Fruit fly (Drosophila melanogaster) whole organism, embryonic: ENCODE results near the gene Tpst.

ENCODE experiments used
- Blimp-1 ChIP-seq: fragments of 200-800 bp; sonication (Bioruptor generic); optimal IDR thresholded peaks from 3 replicates; lab custom pipeline; 2018; ENCODE audit warnings: missing biosample characterization, missing genetic modification characterization, mild to moderate bottlenecking, moderate library complexity, missing genetic modification reagents
- CG10274 ChIP-seq: fragments of 200-800 bp; sonication (Bioruptor generic); optimal IDR thresholded peaks from 3 replicates; lab custom pipeline; 2017; ENCODE audit warnings: missing biosample characterization, mild to moderate bottlenecking, missing genetic modification characterization
- CG12155 ChIP-seq: fragments of 200-800 bp; sonication (Bioruptor generic); optimal IDR thresholded peaks from 3 replicates; lab custom pipeline; 2016; ENCODE audit warnings: missing biosample characterization, missing genetic modification characterization
- CG1233 ChIP-seq: fragments of 200-800 bp; sonication (Bioruptor generic); optimal IDR thresholded peaks from 4 replicates; lab custom pipeline; 2018; ENCODE audit warnings: missing biosample characterization, mild to moderate bottlenecking, missing genetic modification characterization
- CG12942 ChIP-seq: fragments of 200-800 bp; sonication (Bioruptor generic); optimal IDR thresholded peaks from 3 replicates; lab custom pipeline; 2016; ENCODE audit warnings: missing biosample characterization, missing genetic modification characterization
- CG1647 ChIP-seq: fragments of 200-800 bp; sonication (Bioruptor generic); optimal IDR thresholded peaks from 3 replicates; lab custom pipeline; 2016; ENCODE audit warnings: missing biosample characterization, missing genetic modification characterization
- CG17912 ChIP-seq: fragments of 200-800 bp; sonication (Bioruptor generic); optimal IDR thresholded peaks from 2 replicates; lab custom pipeline; 2018; ENCODE audit warnings: missing biosample characterization, mild to moderate bottlenecking, missing genetic modification characterization
- CG32532 ChIP-seq: fragments of 200-800 bp; sonication (Bioruptor generic); IDR thresholded peaks from 2 replicates; pipeline ENCODE4 v1.3.6; 2022; ENCODE audit warnings: missing biosample characterization, missing genetic modification characterization
- CG32767 ChIP-seq: fragments of 200-800 bp; sonication (Bioruptor generic); IDR thresholded peaks from 2 replicates; pipeline ENCODE4 v1.3.6; 2022; ENCODE audit warnings: missing biosample characterization, missing genetic modification characterization
- CG34224 ChIP-seq: fragments of 200-800 bp; sonication (Bioruptor generic); IDR thresholded peaks from 3 replicates; pipeline ENCODE4 v1.3.6; 2022; ENCODE audit warnings: missing biosample characterization, missing genetic modification characterization; ENCODE audit not compliant: partially characterized antibody
- CG4707 ChIP-seq: fragments of 200-800 bp; sonication (Bioruptor generic); optimal IDR thresholded peaks from 2 replicates; lab custom pipeline; 2018; ENCODE audit warnings: missing biosample characterization, mild to moderate bottlenecking, missing genetic modification characterization, moderate library complexity
- CG6272 ChIP-seq: fragments of 200-800 bp; sonication (Bioruptor generic); IDR thresholded peaks from 2 replicates; pipeline ENCODE4 v1.3.6; 2022; ENCODE audit warnings: missing biosample characterization, missing genetic modification characterization
- CG8765 ChIP-seq: fragments of 200-800 bp; sonication (Bioruptor generic); IDR thresholded peaks from 2 replicates; pipeline ENCODE4 v1.3.6; 2022; ENCODE audit warnings: missing biosample characterization, missing genetic modification characterization
- Camta ChIP-seq: fragments of 200-800 bp; sonication (Bioruptor generic); optimal IDR thresholded peaks from 2 replicates; lab custom pipeline; 2016; ENCODE audit warnings: missing biosample characterization, missing genetic modification characterization
- CoRest ChIP-seq: fragments of 200-800 bp; sonication (Bioruptor generic); optimal IDR thresholded peaks from 3 replicates; lab custom pipeline; 2018; ENCODE audit warnings: missing biosample characterization, mild to moderate bottlenecking, missing genetic modification characterization, moderate library complexity
- Dad ChIP-seq: fragments of 200-800 bp; sonication (Bioruptor generic); optimal IDR thresholded peaks from 3 replicates; lab custom pipeline; 2016; ENCODE audit warnings: missing biosample characterization, missing genetic modification characterization
- Drgx ChIP-seq: fragments of 200-800 bp; sonication (Bioruptor generic); IDR thresholded peaks from 2 replicates; pipeline ENCODE4 v1.3.6; 2022; ENCODE audit warnings: missing biosample characterization, missing genetic modification characterization
- GATAe ChIP-seq: fragments of 200-800 bp; sonication (Bioruptor generic); conservative IDR thresholded peaks from 2 replicates; pipeline ENCODE4 v1.3.6; 2022; ENCODE audit warnings: missing biosample characterization, missing genetic modification characterization
- HmgD ChIP-seq: fragments of 200-800 bp; sonication (Bioruptor generic); optimal IDR thresholded peaks from 3 replicates; lab custom pipeline; 2016; ENCODE audit warnings: missing biosample characterization, missing genetic modification characterization
- Lpt ChIP-seq: fragments of >200 bp; optimal IDR thresholded peaks from 2 replicates; lab custom pipeline; 2018; ENCODE audit warnings: missing biosample characterization, missing genetic modification characterization
- NC2α ChIP-seq: fragments of 200-800 bp; sonication (Bioruptor generic); optimal IDR thresholded peaks from 2 replicates; lab custom pipeline; 2016; ENCODE audit warnings: missing biosample characterization, missing genetic modification characterization
- Rx ChIP-seq: fragments of 200-800 bp; sonication (Bioruptor generic); IDR thresholded peaks from 2 replicates; pipeline ENCODE4 v1.3.6; 2022; ENCODE audit warnings: missing biosample characterization, missing genetic modification characterization
- Xbp1 ChIP-seq: fragments of 200-800 bp; sonication (Bioruptor generic); optimal IDR thresholded peaks from 3 replicates; lab custom pipeline; 2016; ENCODE audit warnings: missing biosample characterization, mild to moderate bottlenecking, missing genetic modification characterization
- Xrp1 ChIP-seq: fragments of 200-800 bp; sonication (Bioruptor generic); IDR thresholded peaks from 2 replicates; pipeline ENCODE4 v1.3.6; 2022; ENCODE audit warnings: missing biosample characterization, missing genetic modification characterization
- abd-A ChIP-seq: fragments of 200-800 bp; sonication (Bioruptor generic); optimal IDR thresholded peaks from 3 replicates; lab custom pipeline; 2019; ENCODE audit warnings: missing biosample characterization, mild to moderate bottlenecking, missing genetic modification characterization, moderate library complexity
- al ChIP-seq: fragments of 200-800 bp; sonication (Bioruptor generic); IDR thresholded peaks from 2 replicates; pipeline ENCODE4 v1.3.6; 2022; ENCODE audit warnings: missing biosample characterization, missing genetic modification characterization
- amos ChIP-seq: fragments of 200-800 bp; sonication (Bioruptor generic); IDR thresholded peaks from 2 replicates; pipeline ENCODE4 v1.3.6; 2022; ENCODE audit warnings: missing biosample characterization, missing genetic modification characterization; ENCODE audit not compliant: partially characterized antibody
- aop ChIP-seq: fragments of 200-800 bp; sonication (Bioruptor generic); IDR thresholded peaks from 2 replicates; pipeline ENCODE4 v1.3.6; 2022; ENCODE audit warnings: missing biosample characterization, missing genetic modification characterization
- bab2 ChIP-seq: fragments of 200-800 bp; sonication (Bioruptor generic); optimal IDR thresholded peaks from 2 replicates; lab custom pipeline; 2016; ENCODE audit warnings: missing biosample characterization, missing genetic modification characterization
- bowl ChIP-seq: fragments of 200-800 bp; sonication (Bioruptor generic); IDR thresholded peaks from 2 replicates; pipeline ENCODE4 v1.3.6; 2022; ENCODE audit warnings: missing biosample characterization, missing genetic modification characterization
- corto ChIP-seq: fragments of 200-800 bp; sonication (Bioruptor generic); optimal IDR thresholded peaks from 2 replicates; lab custom pipeline; 2016; ENCODE audit warnings: missing biosample characterization, mild to moderate bottlenecking, missing genetic modification characterization, moderate library complexity
- da ChIP-seq: fragments of 200-800 bp; sonication (Bioruptor generic); optimal IDR thresholded peaks from 2 replicates; lab custom pipeline; 2016; ENCODE audit warnings: missing biosample characterization, missing genetic modification characterization
- esg ChIP-seq: fragments of 200-800 bp; sonication (Bioruptor generic); conservative IDR thresholded peaks from 2 replicates; pipeline ENCODE4 v1.3.6; 2022; ENCODE audit warnings: missing biosample characterization, missing genetic modification characterization
- fd3F ChIP-seq: fragments of 200-800 bp; sonication (Bioruptor generic); optimal IDR thresholded peaks from 2 replicates; lab custom pipeline; 2018; ENCODE audit warnings: missing biosample characterization, mild to moderate bottlenecking, missing genetic modification characterization, moderate library complexity
- hb ChIP-seq: fragments of 200-800 bp; sonication (Bioruptor generic); IDR thresholded peaks from 3 replicates; pipeline ENCODE4 v1.3.6; 2022; ENCODE audit warnings: missing biosample characterization, missing genetic modification characterization; ENCODE audit not compliant: partially characterized antibody
- jumu ChIP-seq: fragments of 200-800 bp; sonication (Bioruptor generic); optimal IDR thresholded peaks from 3 replicates; lab custom pipeline; 2016; ENCODE audit warnings: missing biosample characterization, missing genetic modification characterization
- ken ChIP-seq: fragments of 200-800 bp; sonication (Bioruptor generic); IDR thresholded peaks from 3 replicates; pipeline ENCODE4 v1.3.6; 2022; ENCODE audit warnings: missing biosample characterization, missing genetic modification characterization
- klu ChIP-seq: fragments of 200-800 bp; sonication (Bioruptor generic); IDR thresholded peaks from 2 replicates; pipeline ENCODE4 v1.3.6; 2022; ENCODE audit warnings: missing biosample characterization, missing genetic modification characterization
- lola ChIP-seq, 3 experiments: fragments of >200 bp in 2 of 3; fragments of 200-800 bp in 1 of 3; sonication (Bioruptor generic) in 1 of 3; optimal IDR thresholded peaks; 2 replicates each; lab custom pipeline; 2017 to 2019; ENCODE audit warnings: missing biosample characterization in 3 of 3, missing genetic modification characterization in 3 of 3, mild to moderate bottlenecking in 1 of 3, moderate library complexity in 1 of 3
- oc ChIP-seq: fragments of 200-800 bp; sonication (Bioruptor generic); optimal IDR thresholded peaks from 2 replicates; lab custom pipeline; 2018; ENCODE audit warnings: missing biosample characterization, mild to moderate bottlenecking, missing genetic modification characterization, moderate library complexity
- odd ChIP-seq: fragments of 200-800 bp; sonication (Bioruptor generic); optimal IDR thresholded peaks from 2 replicates; lab custom pipeline; 2017; ENCODE audit warnings: missing biosample characterization, mild to moderate bottlenecking, missing genetic modification characterization
- otp ChIP-seq: fragments of 200-800 bp; sonication (Bioruptor generic); IDR thresholded peaks from 3 replicates; pipeline ENCODE4, ENCODE4 v1.3.6; 2022; ENCODE audit warnings: missing biosample characterization, missing genetic modification characterization
- pan ChIP-seq, 4 experiments: fragments of >200 bp in 3 of 4; fragments of 200-800 bp in 1 of 4; sonication (Bioruptor generic) in 1 of 4; optimal IDR thresholded peaks in 3 of 4; IDR thresholded peaks in 1 of 4; 2 replicates each; pipeline versions ENCODE4 v1.3.6 to Lab custom; 2017 to 2022; ENCODE audit warnings: missing biosample characterization in 2 of 4, missing genetic modification characterization in 2 of 4, mixed read lengths in 1 of 4
- ranshi ChIP-seq: fragments of 200-800 bp; sonication (Bioruptor generic); IDR thresholded peaks from 2 replicates; pipeline ENCODE4 v1.3.6; 2022; ENCODE audit warnings: missing biosample characterization, missing genetic modification characterization
- rib ChIP-seq: fragments of 200-800 bp; sonication (Bioruptor generic); IDR thresholded peaks from 2 replicates; pipeline ENCODE4 v1.3.6; 2022; ENCODE audit warnings: missing biosample characterization, missing genetic modification characterization
- sim ChIP-seq: fragments of 200-800 bp; sonication (Bioruptor generic); IDR thresholded peaks from 2 replicates; pipeline ENCODE4 v1.3.6; 2022; ENCODE audit warnings: missing biosample characterization, missing genetic modification characterization
- ttk ChIP-seq: fragments of 200-800 bp; sonication (Bioruptor generic); IDR thresholded peaks from 2 replicates; pipeline ENCODE4 v2.1.2; 2022; ENCODE audit warnings: missing biosample characterization, missing genetic modification characterization
- vfl ChIP-seq: fragments of 200-800 bp; sonication (Bioruptor generic); optimal IDR thresholded peaks from 2 replicates; lab custom pipeline; 2016; ENCODE audit warnings: missing biosample characterization, missing genetic modification characterization
- wek ChIP-seq: fragments of 200-800 bp; sonication (Bioruptor generic); optimal IDR thresholded peaks from 3 replicates; lab custom pipeline; 2018; ENCODE audit warnings: missing biosample characterization, mild to moderate bottlenecking, missing genetic modification characterization, moderate library complexity
- yki ChIP-seq: fragments of >200 bp; optimal IDR thresholded peaks from 3 replicates; lab custom pipeline; 2018
- zen ChIP-seq: fragments of 200-800 bp; sonication (Bioruptor generic); optimal IDR thresholded peaks from 3 replicates; lab custom pipeline; 2018; ENCODE audit warnings: missing biosample characterization, mild to moderate bottlenecking, missing genetic modification characterization, moderate library complexity

Gene Tpst

dm6 chrX:13624334-13625079, 60.9 kb downstream of the Tpst start, which contains the start of the genes CG2691 and NFAT:
TSS of gene CG2691 (minus strand) at chrX:13624408.
TSS of gene NFAT (plus strand) at chrX:13624745.
- no peak for TF ChIP-seq oc (tag; lab: Kevin White, UChicago)
- TF ChIP-seq CG4707 (GFP tag; lab: Kevin White, UChicago): no peak
- no peak for TF ChIP-seq yki (lab: Kevin White, UChicago)
- TF ChIP-seq CG1233 (GFP tag; lab: Kevin White, UChicago): no peak
- TF ChIP-seq CG32767: no peak
- TF ChIP-seq klu (GFP tag; lab: Robert Waterston, UW): no peak
- no peak for TF ChIP-seq Camta (GFP tag; lab: Kevin White, UChicago)
- no peak for TF ChIP-seq CG8765 (GFP tag; lab: Robert Waterston, UW)
- TF ChIP-seq HmgD (GFP tag; lab: Kevin White, UChicago): no peak
- TF ChIP-seq Dad (GFP tag; lab: Kevin White, UChicago): no peak
- no peak for TF ChIP-seq ranshi (GFP tag; lab: Robert Waterston, UW)
- TF ChIP-seq bowl (GFP tag; lab: Robert Waterston, UW): no peak
- no peak for TF ChIP-seq Lpt (GFP tag; lab: Kevin White, UChicago)
- TF ChIP-seq NC2α (GFP tag; lab: Kevin White, UChicago): no peak
- no peak for TF ChIP-seq CG12155 (GFP tag; lab: Kevin White, UChicago)
- TF ChIP-seq pan (optimal IDR thresholded peaks at IDR 0.05; lab: Kevin White, UChicago): no peak
- TF ChIP-seq pan (GFP tag; optimal IDR thresholded peaks at IDR 0.05 in 1 of 2, IDR thresholded peaks at IDR 0.05 in 1 of 2): no peak
- TF ChIP-seq corto (GFP tag; lab: Kevin White, UChicago): no peak
- no peak for TF ChIP-seq da (GFP tag; lab: Kevin White, UChicago)
- TF ChIP-seq GATAe (GFP tag; lab: Robert Waterston, UW): no peak
- no peak for TF ChIP-seq Xbp1
- TF ChIP-seq al (GFP tag; lab: Robert Waterston, UW): no peak
- no peak for TF ChIP-seq wek (GFP tag; lab: Kevin White, UChicago)
- TF ChIP-seq CG34224 (GFP tag; lab: Robert Waterston, UW): peak; percentile 71; the same call in 2 of the 3 replicates
- TF ChIP-seq zen (tag; lab: Kevin White, UChicago): no peak
- peak; percentile 69; the same call in 2 of the 3 replicates for TF ChIP-seq hb (GFP tag; lab: Robert Waterston, UW)
- TF ChIP-seq ttk (GFP tag; lab: Robert Waterston, UW): no peak
- no peak for TF ChIP-seq ken (GFP tag; lab: Robert Waterston, UW)
- no peak for TF ChIP-seq abd-A
- no peak for TF ChIP-seq jumu (GFP tag; lab: Kevin White, UChicago)
- no peak for TF ChIP-seq esg (GFP tag; lab: Robert Waterston, UW)
- no peak for TF ChIP-seq CG1647 (GFP tag; lab: Kevin White, UChicago)
- TF ChIP-seq vfl (GFP tag; lab: Kevin White, UChicago): no peak
- TF ChIP-seq Drgx: no peak
- no peak for TF ChIP-seq rib (GFP tag; lab: Robert Waterston, UW)
- TF ChIP-seq sim (GFP tag; lab: Robert Waterston, UW): no peak
- no peak for TF ChIP-seq CG6272
- TF ChIP-seq amos (GFP tag; lab: Robert Waterston, UW): peak; percentile 69; the same call in 1 of the 2 replicates
- TF ChIP-seq CG10274 (GFP tag; lab: Kevin White, UChicago): no peak
- no peak for TF ChIP-seq Rx (GFP tag; lab: Robert Waterston, UW)
- no peak for TF ChIP-seq CG32532
- TF ChIP-seq CG17912 (GFP tag; lab: Kevin White, UChicago): no peak
- no peak for TF ChIP-seq Blimp-1 (GFP tag; lab: Kevin White, UChicago)
- TF ChIP-seq odd (GFP tag; lab: Kevin White, UChicago): no peak
- no peak for TF ChIP-seq bab2
- no peak for TF ChIP-seq otp (GFP tag; lab: Robert Waterston, UW)
- no peak for TF ChIP-seq aop (GFP tag; lab: Robert Waterston, UW)
- TF ChIP-seq lola (GFP tag; optimal IDR thresholded peaks at IDR 0.05; lab: Kevin White, UChicago): no peak
- peak; percentile 20 for TF ChIP-seq CoRest (tag; lab: Kevin White, UChicago)
- TF ChIP-seq Xrp1 (GFP tag; lab: Robert Waterston, UW): no peak
- TF ChIP-seq fd3F (GFP tag; lab: Kevin White, UChicago): no peak
- TF ChIP-seq CG12942 (GFP tag; lab: Kevin White, UChicago): no peak
